Worm (Caenorhabditis elegans) whole organism, L2 larva: ENCODE measurements around the gene lrch-1.

Experiments used
- F13H6.1 ChIP-seq: sonication (generic microtip); optimal IDR thresholded peaks from 2 replicates; lab custom pipeline; 2016; ENCODE audit warnings: missing genetic modification characterization, missing compliant biosample characterization
- R02D3.7 ChIP-seq: fragments of 150-350 bp; optimal IDR thresholded peaks from 2 replicates; lab custom pipeline; 2014; ENCODE audit warnings: missing biosample characterization, missing genetic modification characterization
- Y55F3AM.14 ChIP-seq: fragments of 200-800 bp; sonication (Bioruptor generic); optimal IDR thresholded peaks from 2 replicates; lab custom pipeline; 2018; ENCODE audit warnings: mild to moderate bottlenecking, missing genetic modification characterization, missing compliant biosample characterization
- alr-1 ChIP-seq: fragments of 150-350 bp; optimal IDR thresholded peaks from 2 replicates; lab custom pipeline; 2014; ENCODE audit warnings: missing biosample characterization, missing genetic modification characterization
- aly-2 ChIP-seq: fragments of 150-350 bp; optimal IDR thresholded peaks from 2 replicates; lab custom pipeline; 2014; ENCODE audit warnings: missing biosample characterization, missing genetic modification characterization
- ama-1 ChIP-seq: fragments of 150-350 bp; optimal IDR thresholded peaks from 2 replicates; lab custom pipeline; 2018; ENCODE audit warnings: inconsistent platforms
- blmp-1 ChIP-seq: sonication (generic microtip); optimal IDR thresholded peaks from 2 replicates; lab custom pipeline; 2017; ENCODE audit warnings: missing genetic modification characterization, mild to moderate bottlenecking, missing compliant biosample characterization, antibody characterized with exemption, moderate library complexity; ENCODE audit not compliant: insufficient read depth
- crh-2 ChIP-seq: sonication (generic microtip); optimal IDR thresholded peaks from 2 replicates; lab custom pipeline; 2017; ENCODE audit warnings: missing biosample characterization, missing genetic modification characterization
- egl-27 ChIP-seq: sonication (generic microtip); optimal IDR thresholded peaks from 3 replicates; lab custom pipeline; 2017; ENCODE audit warnings: missing biosample characterization, missing genetic modification reagents, missing genetic modification characterization
- elt-1 ChIP-seq: fragments of 150-350 bp; optimal IDR thresholded peaks from 2 replicates; lab custom pipeline; 2014; ENCODE audit warnings: missing biosample characterization, missing genetic modification characterization
- elt-3 ChIP-seq: sonication (generic microtip); optimal IDR thresholded peaks from 2 replicates; lab custom pipeline; 2017; ENCODE audit warnings: missing biosample characterization, missing genetic modification characterization
- fos-1 ChIP-seq: fragments of 150-350 bp; optimal IDR thresholded peaks from 2 replicates; lab custom pipeline; 2014; ENCODE audit warnings: missing biosample characterization, missing genetic modification characterization
- gmeb-1 ChIP-seq: fragments of 150-350 bp; optimal IDR thresholded peaks from 2 replicates; lab custom pipeline; 2014; ENCODE audit warnings: missing biosample characterization, missing genetic modification characterization
- lin-11 ChIP-seq: fragments of 150-350 bp; sonication (generic microtip); optimal IDR thresholded peaks from 2 replicates; lab custom pipeline; 2014; ENCODE audit warnings: missing biosample characterization, missing genetic modification characterization, inconsistent platforms, mixed read lengths
- lin-13 ChIP-seq: fragments of 150-350 bp; optimal IDR thresholded peaks from 2 replicates; lab custom pipeline; 2014; ENCODE audit warnings: missing biosample characterization, missing genetic modification reagents, missing genetic modification characterization
- mab-5 ChIP-seq: fragments of 150-350 bp; optimal IDR thresholded peaks from 2 replicates; lab custom pipeline; 2014; ENCODE audit warnings: missing biosample characterization, missing genetic modification characterization
- mdl-1 ChIP-seq, 2 experiments: fragments of 150-350 bp in 1 of 2; sonication (generic microtip) in 1 of 2; optimal IDR thresholded peaks; 2 replicates each; lab custom pipeline; 2017; ENCODE audit warnings: missing biosample characterization in 2 of 2, missing genetic modification characterization in 2 of 2
- nhr-10 ChIP-seq: sonication (generic microtip); optimal IDR thresholded peaks from 2 replicates; lab custom pipeline; 2017; ENCODE audit warnings: missing biosample characterization, missing genetic modification characterization
- nhr-11 ChIP-seq: fragments of 150-350 bp; optimal IDR thresholded peaks from 2 replicates; lab custom pipeline; 2014; ENCODE audit warnings: missing biosample characterization, missing genetic modification characterization
- nhr-12 ChIP-seq: fragments of 150-350 bp; optimal IDR thresholded peaks from 2 replicates; lab custom pipeline; 2014; ENCODE audit warnings: missing biosample characterization, missing genetic modification characterization
- nhr-23 ChIP-seq: fragments of 150-350 bp; optimal IDR thresholded peaks from 2 replicates; lab custom pipeline; 2014; ENCODE audit warnings: missing biosample characterization, missing genetic modification reagents, missing genetic modification characterization
- peb-1 ChIP-seq: fragments of 150-350 bp; optimal IDR thresholded peaks from 2 replicates; lab custom pipeline; 2014; ENCODE audit warnings: missing biosample characterization, missing genetic modification characterization
- sem-4 ChIP-seq: fragments of 150-350 bp; optimal IDR thresholded peaks from 2 replicates; lab custom pipeline; 2014; ENCODE audit warnings: missing biosample characterization, missing genetic modification reagents, missing genetic modification characterization
- skn-1 ChIP-seq: sonication (generic microtip); optimal IDR thresholded peaks from 2 replicates; lab custom pipeline; 2017; ENCODE audit warnings: missing biosample characterization, missing genetic modification characterization
- sma-3 ChIP-seq: sonication (generic microtip); optimal IDR thresholded peaks from 2 replicates; lab custom pipeline; 2016; ENCODE audit warnings: missing genetic modification reagents, missing genetic modification characterization, missing compliant biosample characterization
- snpc-4 ChIP-seq: fragments of 150-350 bp; optimal IDR thresholded peaks from 2 replicates; lab custom pipeline; 2014; ENCODE audit warnings: missing biosample characterization, missing genetic modification characterization
- zag-1 ChIP-seq: fragments of 150-350 bp; optimal IDR thresholded peaks from 2 replicates; lab custom pipeline; 2014; ENCODE audit warnings: missing biosample characterization, missing genetic modification characterization
- ztf-1 ChIP-seq: fragments of 200-800 bp; sonication (Bioruptor generic); conservative IDR thresholded peaks from 2 replicates; pipeline ENCODE4 v1.3.6; 2022; ENCODE audit warnings: missing genetic modification characterization, missing compliant biosample characterization
- ztf-11 ChIP-seq: sonication (generic microtip); optimal IDR thresholded peaks from 2 replicates; lab custom pipeline; 2017; ENCODE audit warnings: missing biosample characterization, missing genetic modification characterization
- ztf-4 ChIP-seq: fragments of 150-350 bp; optimal IDR thresholded peaks from 2 replicates; lab custom pipeline; 2014; ENCODE audit warnings: missing biosample characterization, missing genetic modification characterization

The lrch-1 gene

ce11 chrX:6173656-6174055 lies 42.8 kb downstream of the lrch-1 start, which contains the start of gene T25B2.1:
TSS of gene T25B2.1 (plus strand) at chrX:6173956.
- TF ChIP-seq gmeb-1 (tag; lab: Kevin White, UChicago) (no peak), ama-1 (no peak), mab-5 (tag; lab: Kevin White, UChicago) (no peak), alr-1 (tag; lab: Kevin White, UChicago) (no peak), elt-1 (tag; lab: Kevin White, UChicago) (no peak), egl-27 (tag; lab: Kevin White, UChicago) (no peak)

- TF ChIP-seq fos-1 (tag; lab: Kevin White, UChicago) (peak; percentile 65), lin-11 (tag; lab: Kevin White, UChicago) (no peak), Y55F3AM.14 (GFP tag; lab: Kevin White, UChicago) (no peak), sem-4 (no peak)
Measured at ce11 chrX:6169252-6169651, 47.2 kb downstream of the lrch-1 start, which contains the start of gene T25B2.2. TSS of gene T25B2.2 (plus strand) at chrX:6169643.

- no peak for TF ChIP-seq zag-1 (tag; lab: Kevin White, UChicago)
- TF ChIP-seq nhr-23 (tag; lab: Kevin White, UChicago), result no peak
- no peak for TF ChIP-seq sem-4
- TF ChIP-seq elt-3 (tag; lab: Kevin White, UChicago), result no peak
- TF ChIP-seq gmeb-1 (tag; lab: Kevin White, UChicago), result no peak
- TF ChIP-seq sma-3 (GFP tag; lab: Kevin White, UChicago), result no peak
- TF ChIP-seq crh-2 (tag; lab: Kevin White, UChicago), result no peak
- no peak for TF ChIP-seq nhr-11 (tag; lab: Kevin White, UChicago)
- no peak for TF ChIP-seq aly-2 (tag; lab: Kevin White, UChicago)
- TF ChIP-seq blmp-1 (tag; lab: Kevin White, UChicago), result no peak
- TF ChIP-seq, all 48 proteins: peak for 0
Measured at ce11 chrX:6167376-6167775, 49.1 kb downstream of the lrch-1 start.

- TF ChIP-seq mdl-1 (tag; optimal IDR thresholded peaks at IDR 0.05; lab: Kevin White, UChicago) (no peak), F13H6.1 (tag; lab: Kevin White, UChicago) (no peak), lin-13 (GFP tag; lab: Kevin White, UChicago) (no peak), blmp-1 (tag; lab: Kevin White, UChicago) (no peak), nhr-10 (tag; lab: Kevin White, UChicago) (no peak), nhr-11 (tag; lab: Kevin White, UChicago) (no peak), elt-3 (tag; lab: Kevin White, UChicago) (no peak), alr-1 (tag; lab: Kevin White, UChicago) (no peak), nhr-23 (tag; lab: Kevin White, UChicago) (no peak)
Measured at ce11 chrX:6162037-6162436, 54.4 kb downstream of the lrch-1 start.

- TF ChIP-seq mab-5 (tag; lab: Kevin White, UChicago), result no peak
- TF ChIP-seq, all 48 proteins: peak for 0
Measured at ce11 chrX:6160427-6160826, 56.0 kb downstream of the lrch-1 start, which contains the start of gene odd-2. TSS of gene odd-2 (minus strand) at chrX:6160527.

ce11 chrX:6159562-6159961 lies 56.9 kb downstream of the lrch-1 start:
- TF ChIP-seq gmeb-1 (tag; lab: Kevin White, UChicago) (no peak), aly-2 (tag; lab: Kevin White, UChicago) (no peak), R02D3.7 (tag; lab: Kevin White, UChicago) (no peak), ztf-4 (tag; lab: Kevin White, UChicago) (no peak), ztf-1 (GFP tag; lab: Robert Waterston, UW) (no peak), alr-1 (tag; lab: Kevin White, UChicago) (no peak), nhr-12 (tag; lab: Kevin White, UChicago) (no peak), snpc-4 (tag; lab: Kevin White, UChicago) (no peak), crh-2 (tag; lab: Kevin White, UChicago) (no peak), skn-1 (no peak), sem-4 (no peak), peb-1 (tag; lab: Kevin White, UChicago) (no peak), ztf-11 (tag; lab: Kevin White, UChicago) (no peak), nhr-23 (tag; lab: Kevin White, UChicago) (no peak), egl-27 (tag; lab: Kevin White, UChicago) (no peak)
